Fruit fly (Drosophila melanogaster) whole organism, prepupa: ENCODE results near the gene atl.
A peak's percentile ranks its signal among the peaks of the same experiment; 100 is the strongest.

Experiments
- CG3919 ChIP-seq: fragments of 200-800 bp; sonication (Bioruptor generic); optimal IDR thresholded peaks from 3 replicates; lab custom pipeline; 2016; ENCODE audit warnings: missing biosample characterization, missing genetic modification characterization
- CG4318 ChIP-seq: fragments of 200-800 bp; sonication (Bioruptor generic); optimal IDR thresholded peaks from 3 replicates; lab custom pipeline; 2017; ENCODE audit warnings: missing biosample characterization, mild to moderate bottlenecking, missing genetic modification characterization
- CG6854 ChIP-seq: fragments of 200-800 bp; sonication (Bioruptor generic); optimal IDR thresholded peaks from 2 replicates; lab custom pipeline; 2017; ENCODE audit warnings: missing biosample characterization, mild to moderate bottlenecking, missing genetic modification characterization
- Eip93F ChIP-seq: fragments of 200-800 bp; sonication (Bioruptor generic); optimal IDR thresholded peaks from 2 replicates; lab custom pipeline; 2016; ENCODE audit warnings: missing biosample characterization, mild to moderate bottlenecking, missing genetic modification characterization
- Hr38 ChIP-seq: sonication (Bioruptor generic); optimal IDR thresholded peaks from 2 replicates; lab custom pipeline; 2016; ENCODE audit warnings: missing biosample characterization, missing genetic modification characterization
- cyc ChIP-seq: fragments of 200-800 bp; sonication (Bioruptor generic); optimal IDR thresholded peaks from 3 replicates; lab custom pipeline; 2016; ENCODE audit warnings: missing biosample characterization, missing genetic modification characterization
- pdm3 ChIP-seq: fragments of 200-800 bp; sonication (Bioruptor generic); optimal IDR thresholded peaks from 3 replicates; lab custom pipeline; 2016; ENCODE audit warnings: missing biosample characterization, missing genetic modification characterization
- ss ChIP-seq, 2 experiments: fragments of 200-800 bp; sonication (Bioruptor generic); optimal IDR thresholded peaks; 2 replicates in 1 of 2; 3 replicates in 1 of 2; lab custom pipeline; 2017 to 2018; ENCODE audit warnings: mild to moderate bottlenecking in 2 of 2, missing biosample characterization in 2 of 2, missing genetic modification characterization in 2 of 2, moderate library complexity in 1 of 2

DNA sequence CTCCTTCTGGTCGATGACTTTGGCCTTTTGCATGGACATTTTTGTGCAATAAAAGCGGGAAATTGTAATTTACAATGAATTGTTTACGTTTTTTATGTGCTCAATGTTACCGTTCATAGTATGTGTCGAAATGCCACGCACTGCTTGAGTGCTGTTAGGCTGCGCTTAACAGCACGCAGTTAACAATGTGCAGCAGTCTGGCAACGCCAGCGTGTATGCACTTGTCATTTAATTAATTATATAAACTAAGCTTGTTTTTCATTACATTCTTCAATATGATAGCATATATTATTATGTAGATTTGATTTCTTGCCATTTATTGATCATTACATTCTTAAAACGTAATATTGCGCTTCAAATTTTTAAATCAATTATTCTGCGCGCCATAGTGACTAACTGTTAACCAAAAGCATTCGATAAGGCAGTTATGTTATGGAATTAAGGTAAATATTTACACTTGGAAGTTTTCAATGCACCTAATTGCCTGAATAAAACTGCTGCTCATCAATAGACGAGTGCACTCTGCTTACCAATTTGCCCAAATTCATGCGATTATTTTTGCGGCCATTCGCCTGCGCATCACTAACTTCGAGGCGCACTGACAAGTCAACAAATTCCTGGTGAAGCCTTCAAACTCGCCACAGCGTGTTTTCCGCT lies 40.3 kb upstream of the atl start, which contains the start of the genes CG13625 and mld:
- TF ChIP-seq CG4318 (GFP tag; lab: Kevin White, UChicago) (no peak), pdm3 (GFP tag; lab: Kevin White, UChicago) (peak; percentile 49), cyc (GFP tag; lab: Kevin White, UChicago) (peak; percentile 35), Eip93F (GFP tag; lab: Kevin White, UChicago) (no peak), Hr38 (no peak), CG3919 (peak; percentile 44), ss (GFP tag; optimal IDR thresholded peaks at IDR 0.05; lab: Kevin White, UChicago) (no peak), CG6854 (no peak)
